Worm (Caenorhabditis elegans) whole organism, late embryonic: ENCODE data around the gene F25B3.2.

Source experiments
- K02D7.2 ChIP-seq: sonication (generic microtip); optimal IDR thresholded peaks from 2 replicates; lab custom pipeline; 2017; ENCODE audit warnings: mild to moderate bottlenecking, missing genetic modification characterization, missing compliant biosample characterization
- K09A11.1 ChIP-seq: sonication (generic microtip); optimal IDR thresholded peaks from 2 replicates; lab custom pipeline; 2017; ENCODE audit warnings: antibody characterized with exemption, mild to moderate bottlenecking, missing genetic modification characterization, missing compliant biosample characterization; ENCODE audit not compliant: insufficient read depth
- ahr-1 ChIP-seq: sonication (generic microtip); optimal IDR thresholded peaks from 2 replicates; lab custom pipeline; 2016; ENCODE audit warnings: missing genetic modification characterization, missing compliant biosample characterization
- ama-1 ChIP-seq: fragments of 150-350 bp; optimal IDR thresholded peaks from 2 replicates; lab custom pipeline; 2014
- ceh-19 ChIP-seq: fragments of 200-800 bp; sonication (Bioruptor generic); optimal IDR thresholded peaks from 2 replicates; lab custom pipeline; 2018; ENCODE audit warnings: mild to moderate bottlenecking, missing genetic modification characterization, missing compliant biosample characterization
- ceh-2 ChIP-seq: sonication (generic microtip); optimal IDR thresholded peaks from 2 replicates; lab custom pipeline; 2016; ENCODE audit warnings: missing genotype, missing genetic modification characterization, missing compliant biosample characterization
- ceh-30 ChIP-seq: fragments of 150-350 bp; optimal IDR thresholded peaks from 2 replicates; lab custom pipeline; 2014; ENCODE audit warnings: missing biosample characterization, missing genetic modification characterization
- ceh-31 ChIP-seq: sonication (generic microtip); optimal IDR thresholded peaks from 2 replicates; lab custom pipeline; 2016; ENCODE audit warnings: missing genetic modification characterization, missing compliant biosample characterization
- ceh-34 ChIP-seq: sonication (generic microtip); optimal IDR thresholded peaks from 2 replicates; lab custom pipeline; 2016; ENCODE audit warnings: mild to moderate bottlenecking, missing genetic modification characterization, missing compliant biosample characterization
- ceh-45 ChIP-seq: fragments of 200-800 bp; sonication (Bioruptor generic); IDR thresholded peaks from 2 replicates; pipeline ENCODE4 v1.3.6; 2022; ENCODE audit warnings: missing genetic modification reagents, missing genetic modification characterization, missing compliant biosample characterization
- ceh-48 ChIP-seq: sonication (generic microtip); optimal IDR thresholded peaks from 2 replicates; lab custom pipeline; 2016; ENCODE audit warnings: missing genetic modification characterization, inconsistent platforms, missing compliant biosample characterization
- ceh-6 ChIP-seq: fragments of 200-800 bp; sonication (Bioruptor generic); optimal IDR thresholded peaks from 2 replicates; lab custom pipeline; 2018; ENCODE audit warnings: mild to moderate bottlenecking, missing genetic modification characterization, missing compliant biosample characterization
- che-1 ChIP-seq: sonication (generic microtip); optimal IDR thresholded peaks from 2 replicates; lab custom pipeline; 2016; ENCODE audit warnings: mild to moderate bottlenecking, missing genetic modification characterization, missing compliant biosample characterization
- dve-1 ChIP-seq: sonication (generic microtip); optimal IDR thresholded peaks from 2 replicates; lab custom pipeline; 2017; ENCODE audit warnings: antibody characterized with exemption, mild to moderate bottlenecking, missing genetic modification characterization, missing compliant biosample characterization
- elt-2 ChIP-seq: sonication (generic microtip); optimal IDR thresholded peaks from 2 replicates; lab custom pipeline; 2016; ENCODE audit warnings: missing genetic modification reagents, missing genetic modification characterization, missing compliant biosample characterization
- elt-4 ChIP-seq: sonication (generic microtip); optimal IDR thresholded peaks from 2 replicates; lab custom pipeline; 2016; ENCODE audit warnings: missing genetic modification characterization, missing compliant biosample characterization
- fax-1 ChIP-seq: sonication (generic microtip); optimal IDR thresholded peaks from 2 replicates; lab custom pipeline; 2016; ENCODE audit warnings: missing genotype, missing genetic modification characterization, missing compliant biosample characterization
- fkh-6 ChIP-seq: sonication (generic microtip); optimal IDR thresholded peaks from 2 replicates; lab custom pipeline; 2016; ENCODE audit warnings: missing genetic modification characterization, missing compliant biosample characterization
- hlh-15 ChIP-seq: sonication (generic microtip); optimal IDR thresholded peaks from 2 replicates; lab custom pipeline; 2016; ENCODE audit warnings: missing genetic modification characterization, missing compliant biosample characterization
- hlh-30 ChIP-seq: sonication (generic microtip); optimal IDR thresholded peaks from 2 replicates; lab custom pipeline; 2017; ENCODE audit warnings: antibody characterized with exemption, missing genetic modification characterization, missing compliant biosample characterization; ENCODE audit not compliant: insufficient read depth
- hlh-6 ChIP-seq: sonication (generic microtip); optimal IDR thresholded peaks from 2 replicates; lab custom pipeline; 2016; ENCODE audit warnings: missing genotype, missing genetic modification characterization, missing compliant biosample characterization
- lin-11 ChIP-seq: fragments of 200-800 bp; sonication (Bioruptor generic); optimal IDR thresholded peaks from 2 replicates; lab custom pipeline; 2018; ENCODE audit warnings: mild to moderate bottlenecking, missing genetic modification characterization, missing compliant biosample characterization
- madf-2 ChIP-seq: sonication (generic microtip); optimal IDR thresholded peaks from 2 replicates; lab custom pipeline; 2017; ENCODE audit warnings: missing genetic modification characterization, missing compliant biosample characterization
- nfya-1 ChIP-seq: sonication (generic microtip); optimal IDR thresholded peaks from 2 replicates; lab custom pipeline; 2017; ENCODE audit warnings: missing genetic modification characterization, mild to moderate bottlenecking, missing compliant biosample characterization, antibody characterized with exemption, moderate library complexity
- npax-4 ChIP-seq: sonication (generic microtip); optimal IDR thresholded peaks from 2 replicates; lab custom pipeline; 2016; ENCODE audit warnings: missing genetic modification characterization, missing compliant biosample characterization
- pag-3 ChIP-seq: sonication (generic microtip); optimal IDR thresholded peaks from 2 replicates; lab custom pipeline; 2016; ENCODE audit warnings: missing compliant biosample characterization, missing genetic modification characterization, borderline replicate concordance
- pat-9 ChIP-seq: fragments of 200-800 bp; sonication (Bioruptor generic); optimal IDR thresholded peaks from 2 replicates; lab custom pipeline; 2018; ENCODE audit warnings: mild to moderate bottlenecking, missing genetic modification characterization, moderate library complexity, missing compliant biosample characterization
- pax-1 ChIP-seq: fragments of 150-350 bp; optimal IDR thresholded peaks from 2 replicates; lab custom pipeline; 2014; ENCODE audit warnings: missing biosample characterization, missing genetic modification characterization
- pha-2 ChIP-seq: sonication (generic microtip); optimal IDR thresholded peaks from 2 replicates; lab custom pipeline; 2017; ENCODE audit warnings: mild to moderate bottlenecking, missing genetic modification characterization, missing compliant biosample characterization
- pha-4 ChIP-seq: fragments of 150-350 bp; optimal IDR thresholded peaks from 2 replicates; lab custom pipeline; 2018; ENCODE audit warnings: missing biosample characterization, missing genetic modification reagents, missing genetic modification characterization
- pqm-1 ChIP-seq: sonication (generic microtip); optimal IDR thresholded peaks from 2 replicates; lab custom pipeline; 2016; ENCODE audit warnings: missing genetic modification characterization, missing compliant biosample characterization
- ref-2 ChIP-seq: sonication (generic microtip); optimal IDR thresholded peaks from 2 replicates; lab custom pipeline; 2016; ENCODE audit warnings: missing genetic modification characterization, missing compliant biosample characterization
- sdc-2 ChIP-seq: sonication (generic microtip); optimal IDR thresholded peaks from 2 replicates; lab custom pipeline; 2016; ENCODE audit warnings: missing genotype, missing genetic modification characterization, missing compliant biosample characterization
- tbx-2 ChIP-seq: sonication (generic microtip); optimal IDR thresholded peaks from 2 replicates; lab custom pipeline; 2016; ENCODE audit warnings: missing genetic modification characterization, missing compliant biosample characterization
- unc-3 ChIP-seq, 2 experiments: fragments of 200-800 bp in 1 of 2; sonication (Bioruptor generic) in 1 of 2; sonication (generic microtip) in 1 of 2; conservative IDR thresholded peaks in 1 of 2; optimal IDR thresholded peaks in 1 of 2; 2 replicates each; pipeline versions ENCODE4 v1.3.6 to Lab custom; 2016 to 2022; ENCODE audit warnings: missing compliant biosample characterization in 2 of 2, missing genetic modification characterization in 2 of 2, missing genetic modification reagents in 1 of 2
- unc-86 ChIP-seq: sonication (generic microtip); optimal IDR thresholded peaks from 2 replicates; lab custom pipeline; 2016; ENCODE audit warnings: missing genetic modification characterization, missing compliant biosample characterization

Gene F25B3.2

ce11 chrV:9568707-9569106, 8.4 kb upstream of the F25B3.2 start, which contains the start of gene F25B3.4:
Gene F25B3.4 (minus strand): TSS chrV:9568807.
- TF ChIP-seq ceh-30 (tag; lab: Kevin White, UChicago) (no peak), pag-3 (tag; lab: Kevin White, UChicago) (no peak), ceh-45 (GFP tag; lab: Robert Waterston, UW) (no peak), tbx-2 (tag; lab: Kevin White, UChicago) (no peak), sdc-2 (tag; lab: Kevin White, UChicago) (no peak)
- TF ChIP-seq, all 69 proteins: peak for 0

- TF ChIP-seq pax-1 (tag; lab: Kevin White, UChicago): no peak
- no peak for TF ChIP-seq pag-3 (tag; lab: Kevin White, UChicago)
- TF ChIP-seq fax-1 (tag; lab: Kevin White, UChicago): no peak
- TF ChIP-seq ceh-48 (tag; lab: Kevin White, UChicago): no peak
- TF ChIP-seq ceh-31 (tag; lab: Kevin White, UChicago): no peak
- TF ChIP-seq ahr-1 (tag; lab: Kevin White, UChicago): no peak
- TF ChIP-seq dve-1 (tag; lab: Kevin White, UChicago): no peak
- no peak for TF ChIP-seq ref-2 (tag; lab: Kevin White, UChicago)
- TF ChIP-seq hlh-6 (tag; lab: Kevin White, UChicago): no peak
- TF ChIP-seq ceh-34 (tag; lab: Kevin White, UChicago): no peak
- TF ChIP-seq pqm-1: no peak
- no peak for TF ChIP-seq pha-2 (tag; lab: Kevin White, UChicago)
- TF ChIP-seq ama-1 (lab: Kevin White, UChicago): no peak
- TF ChIP-seq hlh-15: no peak
- TF ChIP-seq nfya-1: no peak
- TF ChIP-seq unc-3 (GFP tag; conservative IDR thresholded peaks at IDR 0.05; lab: Robert Waterston, UW): no peak
- no peak for TF ChIP-seq unc-3 (tag; optimal IDR thresholded peaks at IDR 0.05; lab: Kevin White, UChicago)
- TF ChIP-seq fkh-6 (tag; lab: Kevin White, UChicago): no peak
These were observed 6.9 kb upstream of the F25B3.2 start, which contains the start of gene F25B3.5 for ce11 chrV:9570197-9570596. Gene F25B3.5 (minus strand): TSS chrV:9570297.

ce11 chrV:9571056-9571455, 6.0 kb upstream of the F25B3.2 start:
- TF ChIP-seq madf-2 (tag; lab: Kevin White, UChicago) (no peak), K09A11.1 (tag; lab: Kevin White, UChicago) (no peak), elt-2 (tag; lab: Kevin White, UChicago) (peak; percentile 3), K02D7.2 (no peak)

- TF ChIP-seq ceh-45 (GFP tag; lab: Robert Waterston, UW) (no peak), elt-4 (tag; lab: Kevin White, UChicago) (no peak), unc-86 (tag; lab: Kevin White, UChicago) (no peak), hlh-30 (no peak), hlh-6 (tag; lab: Kevin White, UChicago) (no peak), npax-4 (tag; lab: Kevin White, UChicago) (no peak), tbx-2 (tag; lab: Kevin White, UChicago) (no peak), pag-3 (tag; lab: Kevin White, UChicago) (no peak), pha-4 (tag; lab: Kevin White, UChicago) (no peak), lin-11 (tag; lab: Kevin White, UChicago) (no peak), ceh-6 (no peak), pqm-1 (no peak), ceh-2 (tag; lab: Kevin White, UChicago) (no peak), K02D7.2 (no peak), ceh-19 (GFP tag; lab: Kevin White, UChicago) (no peak), pat-9 (tag; lab: Kevin White, UChicago) (no peak), che-1 (tag; lab: Kevin White, UChicago) (no peak), ama-1 (lab: Kevin White, UChicago) (no peak), ceh-31 (tag; lab: Kevin White, UChicago) (no peak)
These were observed 5.4 kb upstream of the F25B3.2 start for ce11 chrV:9571673-9572072.
